Fruit fly (Drosophila melanogaster) whole organism, wandering third instar larva: ENCODE measurements around the gene CG44153.
A peak's percentile ranks its signal among the peaks of the same experiment; 100 is the strongest.

ENCODE experiments used
- Abd-B ChIP-seq: fragments of >200 bp; optimal IDR thresholded peaks from 2 replicates; lab custom pipeline; 2017; ENCODE audit warnings: missing biosample characterization, missing genetic modification characterization
- CG32264 ChIP-seq: fragments of 200-800 bp; sonication (Bioruptor generic); optimal IDR thresholded peaks from 2 replicates; lab custom pipeline; 2016; ENCODE audit warnings: missing biosample characterization, missing genetic modification characterization
- CG9705 ChIP-seq: fragments of 200-800 bp; sonication (Bioruptor generic); optimal IDR thresholded peaks from 2 replicates; lab custom pipeline; 2018; ENCODE audit warnings: missing biosample characterization, mild to moderate bottlenecking, missing genetic modification characterization
- CrebA ChIP-seq: fragments of 200-800 bp; sonication (Bioruptor generic); optimal IDR thresholded peaks from 2 replicates; lab custom pipeline; 2016; ENCODE audit warnings: missing biosample characterization, mild to moderate bottlenecking, missing genetic modification characterization, borderline replicate concordance
- Dfd ChIP-seq: fragments of >200 bp; optimal IDR thresholded peaks from 2 replicates; lab custom pipeline; 2017; ENCODE audit warnings: missing biosample characterization, missing genetic modification characterization
- Dif ChIP-seq: fragments of 200-275, 200-300 bp; sonication (Bioruptor generic); optimal IDR thresholded peaks from 2 replicates; lab custom pipeline; 2018; ENCODE audit warnings: missing biosample characterization, missing genetic modification characterization; ENCODE audit not compliant: partially characterized antibody
- GATAd ChIP-seq: sonication (Bioruptor generic); optimal IDR thresholded peaks from 2 replicates; lab custom pipeline; 2016; ENCODE audit warnings: missing biosample characterization, missing genetic modification characterization
- HLH106 ChIP-seq: fragments of 200-800 bp; optimal IDR thresholded peaks from 3 replicates; lab custom pipeline; 2019; ENCODE audit warnings: missing biosample characterization, mild to moderate bottlenecking, missing genetic modification characterization, moderate library complexity
- Hnf4 ChIP-seq: fragments of 200-800 bp; sonication (Bioruptor generic); optimal IDR thresholded peaks from 2 replicates; lab custom pipeline; 2016; ENCODE audit warnings: missing biosample characterization, mild to moderate bottlenecking, missing genetic modification characterization
- Hr78 ChIP-seq: fragments of >200 bp; optimal IDR thresholded peaks from 2 replicates; lab custom pipeline; 2017; ENCODE audit warnings: missing biosample characterization, missing genetic modification characterization
- Jra ChIP-seq: sonication (Bioruptor generic); optimal IDR thresholded peaks from 2 replicates; lab custom pipeline; 2016; ENCODE audit warnings: missing biosample characterization, missing genetic modification characterization
- Mio ChIP-seq: sonication (Bioruptor generic); optimal IDR thresholded peaks from 2 replicates; lab custom pipeline; 2016; ENCODE audit warnings: missing biosample characterization, missing genetic modification characterization
- Myc ChIP-seq: fragments of >200 bp; optimal IDR thresholded peaks from 2 replicates; lab custom pipeline; 2017
- N ChIP-seq: fragments of >200 bp; optimal IDR thresholded peaks from 2 replicates; lab custom pipeline; 2018; ENCODE audit warnings: missing biosample characterization, missing external identifiers, missing genetic modification characterization
- OdsH ChIP-seq: fragments of 200-800 bp; sonication (Bioruptor generic); optimal IDR thresholded peaks from 2 replicates; lab custom pipeline; 2016; ENCODE audit warnings: missing biosample characterization, mild to moderate bottlenecking, missing genetic modification characterization
- Rel ChIP-seq, 2 experiments: fragments of 200-800 bp; sonication (Bioruptor generic) in 1 of 2; optimal IDR thresholded peaks; 2 replicates in 1 of 2; 3 replicates in 1 of 2; lab custom pipeline; 2016 to 2019; ENCODE audit warnings: mild to moderate bottlenecking in 2 of 2, missing biosample characterization in 2 of 2, missing genetic modification characterization in 2 of 2, moderate library complexity in 1 of 2
- Sp1 ChIP-seq: fragments of 200-800 bp; sonication (Bioruptor generic); optimal IDR thresholded peaks from 3 replicates; lab custom pipeline; 2019; ENCODE audit warnings: missing biosample characterization, mild to moderate bottlenecking, missing genetic modification characterization, moderate library complexity
- Vsx2 ChIP-seq: fragments of 200-300, 225-300 bp; sonication (Bioruptor generic); optimal IDR thresholded peaks from 2 replicates; lab custom pipeline; 2018; ENCODE audit warnings: missing biosample characterization, missing genetic modification characterization; ENCODE audit not compliant: partially characterized antibody
- br ChIP-seq: fragments of 200-800 bp; sonication (Bioruptor generic); optimal IDR thresholded peaks from 2 replicates; lab custom pipeline; 2016; ENCODE audit warnings: missing biosample characterization, missing genetic modification characterization
- brk ChIP-seq: fragments of 200-800 bp; sonication (Bioruptor generic); optimal IDR thresholded peaks from 2 replicates; lab custom pipeline; 2016; ENCODE audit warnings: missing biosample characterization, mild to moderate bottlenecking, missing genetic modification characterization
- dl ChIP-seq, 2 experiments: fragments of 175-275, 200-275 bp in 1 of 2; fragments of 200-275 bp in 1 of 2; sonication (Bioruptor generic); optimal IDR thresholded peaks; lab custom pipeline; 2018; ENCODE audit warnings: mild to moderate bottlenecking in 2 of 2, missing biosample characterization in 2 of 2, missing genetic modification characterization in 2 of 2, moderate library complexity in 2 of 2; ENCODE audit not compliant: partially characterized antibody in 2 of 2, insufficient read depth in 1 of 2
- dmrt93B ChIP-seq: fragments of 200-800 bp; sonication (Bioruptor generic); optimal IDR thresholded peaks from 2 replicates; lab custom pipeline; 2018; ENCODE audit warnings: missing biosample characterization, mild to moderate bottlenecking, missing genetic modification characterization
- dsf ChIP-seq: sonication (Bioruptor generic); optimal IDR thresholded peaks from 2 replicates; lab custom pipeline; 2016; ENCODE audit warnings: missing biosample characterization, missing genetic modification characterization, borderline replicate concordance
- ey ChIP-seq: fragments of 200-800 bp; sonication (Bioruptor generic); optimal IDR thresholded peaks from 2 replicates; lab custom pipeline; 2016; ENCODE audit warnings: missing biosample characterization, missing genetic modification characterization
- foxo ChIP-seq, 2 experiments: fragments of 200-800 bp; sonication (Bioruptor generic); optimal IDR thresholded peaks; 2 replicates in 1 of 2; 3 replicates in 1 of 2; lab custom pipeline; 2016 to 2017; ENCODE audit warnings: missing biosample characterization in 2 of 2, missing genetic modification characterization in 2 of 2
- fru ChIP-seq: fragments of 200-800 bp; sonication (Bioruptor generic); optimal IDR thresholded peaks from 3 replicates; lab custom pipeline; 2016; ENCODE audit warnings: missing biosample characterization, mild to moderate bottlenecking, missing genetic modification characterization
- h ChIP-seq: fragments of 200-800 bp; sonication (Bioruptor generic); optimal IDR thresholded peaks from 3 replicates; lab custom pipeline; 2016; ENCODE audit warnings: missing biosample characterization, mild to moderate bottlenecking, missing genetic modification characterization
- jim ChIP-seq: fragments of 175-275, 200-325 bp; sonication (Bioruptor generic); optimal IDR thresholded peaks from 2 replicates; lab custom pipeline; 2016; ENCODE audit warnings: missing biosample characterization, mild to moderate bottlenecking, missing genetic modification characterization
- lola ChIP-seq: fragments of >200 bp; optimal IDR thresholded peaks from 2 replicates; lab custom pipeline; 2017; ENCODE audit warnings: missing biosample characterization, missing genetic modification characterization
- pan ChIP-seq: fragments of >200 bp; optimal IDR thresholded peaks from 2 replicates; lab custom pipeline; 2017
- psq ChIP-seq: fragments of 200-800 bp; sonication (Bioruptor generic); optimal IDR thresholded peaks from 3 replicates; lab custom pipeline; 2017; ENCODE audit warnings: missing biosample characterization, mild to moderate bottlenecking, missing genetic modification characterization, moderate library complexity
- rgr ChIP-seq: fragments of 200-800 bp; sonication (Bioruptor generic); optimal IDR thresholded peaks from 3 replicates; lab custom pipeline; 2016; ENCODE audit warnings: missing biosample characterization, mild to moderate bottlenecking, missing genetic modification characterization
- sage ChIP-seq: fragments of 200-800 bp; sonication (Bioruptor generic); optimal IDR thresholded peaks from 2 replicates; lab custom pipeline; 2016; ENCODE audit warnings: missing biosample characterization, mild to moderate bottlenecking, missing genetic modification characterization
- sv ChIP-seq: fragments of 200-800 bp; sonication (Bioruptor generic); optimal IDR thresholded peaks from 3 replicates; lab custom pipeline; 2016; ENCODE audit warnings: missing biosample characterization, missing genetic modification characterization
- tai ChIP-seq: sonication (Bioruptor generic); optimal IDR thresholded peaks from 2 replicates; lab custom pipeline; 2016; ENCODE audit warnings: missing biosample characterization, missing genetic modification characterization
- usp ChIP-seq: fragments of >200 bp; optimal IDR thresholded peaks from 2 replicates; lab custom pipeline; 2017; ENCODE audit warnings: missing biosample characterization, missing genetic modification characterization
- woc ChIP-seq: sonication (Bioruptor generic); optimal IDR thresholded peaks from 2 replicates; lab custom pipeline; 2016; ENCODE audit warnings: missing biosample characterization, mild to moderate bottlenecking, missing genetic modification characterization

CG44153 gene

DNA sequence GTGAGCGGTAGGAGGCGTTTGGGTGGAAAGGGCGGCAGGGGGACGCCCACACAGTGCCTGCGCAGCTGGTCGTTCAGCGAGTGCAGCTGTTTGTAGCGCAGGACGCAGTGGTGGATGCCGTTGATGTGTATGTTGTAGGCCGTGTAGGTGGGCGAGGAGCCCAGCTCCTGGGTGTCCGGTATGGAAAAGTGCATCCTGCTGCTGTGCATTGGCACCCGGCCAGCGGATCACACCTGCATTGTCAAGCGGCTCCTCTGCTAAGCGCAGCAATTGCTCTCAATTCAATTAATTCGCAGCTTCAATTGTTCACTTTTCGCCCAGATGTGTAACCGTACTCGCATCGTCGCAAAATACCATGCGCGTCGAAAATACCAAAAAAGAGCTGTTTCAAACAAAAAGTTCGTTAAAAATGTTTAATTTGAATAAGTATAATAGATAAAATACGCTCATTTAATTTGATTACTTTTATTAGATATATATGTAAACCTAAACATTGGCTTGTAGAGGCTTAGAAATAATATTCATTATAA, 26.6 kb upstream of the CG44153 start, which contains the start of gene Snx17:
Snx17 (minus strand) TSS at position 329 of the 530 bp plus-strand sequence.
- TF ChIP-seq Mio (GFP tag; lab: Kevin White, UChicago), result no peak
- no peak for TF ChIP-seq Hr78
- no peak for TF ChIP-seq dl (GFP tag; optimal IDR thresholded peaks at IDR 0.05; lab: Kevin White, UChicago; ENCODE audit: insufficient read depth in 1 of 2, partially characterized antibody in 2 of 2)
- TF ChIP-seq pan, result no peak
- no peak for TF ChIP-seq dmrt93B (GFP tag; lab: Kevin White, UChicago)
- no peak for TF ChIP-seq GATAd (GFP tag; lab: Kevin White, UChicago)
- no peak for TF ChIP-seq Hnf4
- no peak for TF ChIP-seq foxo (GFP tag; optimal IDR thresholded peaks at IDR 0.05; lab: Kevin White, UChicago)
- TF ChIP-seq sv, result no peak
- TF ChIP-seq jim (GFP tag; lab: Kevin White, UChicago), result no peak

DNA sequence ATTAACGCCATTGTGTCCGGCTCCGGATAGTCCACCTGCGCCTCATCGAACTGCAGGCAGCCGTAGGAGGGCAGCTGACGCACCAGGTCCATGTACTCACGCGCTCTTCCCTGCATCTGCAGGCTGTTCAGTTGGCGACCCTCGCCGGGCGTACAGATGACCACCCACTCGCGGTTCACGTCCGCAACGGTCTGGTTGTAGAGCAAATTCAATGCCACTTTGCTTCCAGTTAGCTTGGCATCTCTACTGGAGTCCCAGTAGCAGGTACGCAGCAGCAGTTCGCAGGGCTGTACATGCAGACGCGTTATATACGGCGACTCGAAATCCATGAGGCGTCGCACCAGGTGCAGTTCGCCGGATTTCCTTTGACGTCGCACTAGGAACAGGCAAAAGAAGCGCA, 25.9 kb upstream of the CG44153 start:
- no peak for TF ChIP-seq psq (GFP tag; lab: Kevin White, UChicago)
- TF ChIP-seq Rel (GFP tag; optimal IDR thresholded peaks at IDR 0.05; lab: Kevin White, UChicago), result no peak
- no peak for TF ChIP-seq Rel (tag; optimal IDR thresholded peaks at IDR 0.05; lab: Kevin White, UChicago)
- TF ChIP-seq pan, result no peak
- no peak for TF ChIP-seq br (GFP tag; lab: Kevin White, UChicago)
- no peak for TF ChIP-seq Vsx2 (GFP tag; lab: Kevin White, UChicago)
- TF ChIP-seq Sp1 (GFP tag; lab: Kevin White, UChicago), result no peak
- no peak for TF ChIP-seq Dfd (GFP tag; lab: Kevin White, UChicago)
- TF ChIP-seq OdsH (GFP tag; lab: Kevin White, UChicago), result no peak
- TF ChIP-seq jim (GFP tag; lab: Kevin White, UChicago), result no peak
- TF ChIP-seq sage (GFP tag; lab: Kevin White, UChicago), result no peak
- no peak for TF ChIP-seq usp (GFP tag; lab: Kevin White, UChicago)

- TF ChIP-seq pan, result no peak
- no peak for TF ChIP-seq Hr78
- TF ChIP-seq, all 38 proteins: peak for 0
Measured at dm6 chr2L:10203933-10204509, 24.0 kb upstream of the CG44153 start, which contains the start of gene CG34159. Gene CG34159 (minus strand): TSS chr2L:10204317.

- no peak for TF ChIP-seq brk (GFP tag; lab: Kevin White, UChicago)
- TF ChIP-seq rgr (GFP tag; lab: Kevin White, UChicago), result no peak
Measured at dm6 chr2L:10201743-10202142, 21.7 kb upstream of the CG44153 start.

DNA sequence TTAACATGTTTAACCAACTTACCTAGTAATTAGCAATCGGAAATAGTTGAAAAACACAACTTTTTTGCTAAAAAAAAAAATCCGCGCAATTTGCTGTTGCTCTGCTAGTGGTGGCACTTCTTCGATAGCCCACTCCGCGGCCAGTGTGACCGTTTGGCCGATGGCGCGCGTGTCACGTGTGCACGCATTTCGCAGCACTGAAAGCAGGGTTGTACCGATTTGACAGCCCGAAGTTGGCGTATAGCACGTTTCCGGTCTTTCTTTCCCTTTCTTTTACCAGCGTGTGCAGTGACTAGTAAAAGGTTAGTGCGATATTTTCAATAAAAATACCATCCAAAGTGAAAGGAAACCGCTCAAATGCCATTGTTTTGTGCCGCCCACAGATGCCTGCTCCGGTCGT, 20.8 kb upstream of the CG44153 start, which contains the start of the genes Ripalpha and RpL7:
Ripalpha (minus strand) TSS at position 128 of the 400 bp plus-strand sequence.
RpL7 (plus strand) TSS at position 158 of the 400 bp plus-strand sequence.
- peak; percentile 98 for TF ChIP-seq h (GFP tag; lab: Kevin White, UChicago)
- TF ChIP-seq dl (GFP tag; optimal IDR thresholded peaks at IDR 0.05; lab: Kevin White, UChicago; ENCODE audit: insufficient read depth in 1 of 2, partially characterized antibody in 2 of 2), result no peak
- peak; percentile 58 for TF ChIP-seq Rel (GFP tag; optimal IDR thresholded peaks at IDR 0.05; lab: Kevin White, UChicago)
- TF ChIP-seq Rel (tag; optimal IDR thresholded peaks at IDR 0.05; lab: Kevin White, UChicago), result peak; percentile 81
- TF ChIP-seq br (GFP tag; lab: Kevin White, UChicago), result peak; percentile 98
- TF ChIP-seq Dfd (GFP tag; lab: Kevin White, UChicago), result no peak
- peak; percentile 98 for TF ChIP-seq sv
- TF ChIP-seq psq (GFP tag; lab: Kevin White, UChicago), result peak; percentile 85
- TF ChIP-seq fru (GFP tag; lab: Kevin White, UChicago), result peak; percentile 86
- peak; percentile 2 for TF ChIP-seq jim (GFP tag; lab: Kevin White, UChicago)
- peak; percentile 77 for TF ChIP-seq Myc (lab: Kevin White, UChicago)
- peak; percentile 91 for TF ChIP-seq Mio (GFP tag; lab: Kevin White, UChicago)
- no peak for TF ChIP-seq CrebA (GFP tag; lab: Kevin White, UChicago)
- TF ChIP-seq brk (GFP tag; lab: Kevin White, UChicago), result peak; percentile 87
- no peak for TF ChIP-seq lola
- no peak for TF ChIP-seq Hr78
- peak; percentile 89 for TF ChIP-seq ey (GFP tag; lab: Kevin White, UChicago)
- TF ChIP-seq tai (GFP tag; lab: Kevin White, UChicago), result peak; percentile 62
- peak; percentile 91 for TF ChIP-seq HLH106 (tag; lab: Kevin White, UChicago)
- TF ChIP-seq CG9705 (GFP tag; lab: Kevin White, UChicago), result peak; percentile 97
- peak; percentile 99 for TF ChIP-seq dmrt93B (GFP tag; lab: Kevin White, UChicago)
- no peak for TF ChIP-seq pan
- no peak for TF ChIP-seq N (GFP tag; lab: Kevin White, UChicago)
- no peak for TF ChIP-seq usp (GFP tag; lab: Kevin White, UChicago)
- peak; percentile 96 for TF ChIP-seq OdsH (GFP tag; lab: Kevin White, UChicago)
- peak; percentile 80 for TF ChIP-seq GATAd (GFP tag; lab: Kevin White, UChicago)
- TF ChIP-seq foxo (GFP tag; optimal IDR thresholded peaks at IDR 0.05; lab: Kevin White, UChicago), result peak; percentile 52 to 97
- TF ChIP-seq Jra, result peak; percentile 89
- TF ChIP-seq rgr (GFP tag; lab: Kevin White, UChicago), result peak; percentile 99
- peak; percentile 89 for TF ChIP-seq Vsx2 (GFP tag; lab: Kevin White, UChicago)
- peak; percentile 96 for TF ChIP-seq Hnf4
- TF ChIP-seq Abd-B (GFP tag; lab: Kevin White, UChicago), result no peak
- TF ChIP-seq sage (GFP tag; lab: Kevin White, UChicago), result peak; percentile 88
- peak; percentile 71 for TF ChIP-seq Dif (GFP tag; lab: Kevin White, UChicago)
- TF ChIP-seq dsf (GFP tag; lab: Kevin White, UChicago), result peak; percentile 88
- TF ChIP-seq CG32264, result peak; percentile 93
- TF ChIP-seq woc (GFP tag; lab: Kevin White, UChicago), result peak; percentile 71
